Fruit fly (Drosophila melanogaster) S2 (cell line): ENCODE data around the gene CG13766.

ENCODE experiments used
- CG8478 ChIP-seq: fragments of >200 bp; optimal IDR thresholded peaks from 2 replicates; lab custom pipeline; 2018
- CTCF ChIP-seq, 2 experiments: fragments of >200 bp; optimal IDR thresholded peaks; 2 replicates each; lab custom pipeline; 2018

CG13766 gene

dm6 chr2L:6531985-6532699, 33.8 kb downstream of the CG13766 start:
- TF ChIP-seq CTCF (optimal IDR thresholded peaks at IDR 0.05; lab: Kevin White, UChicago) (no peak), CG8478 (lab: Kevin White, UChicago) (no peak)

DNA sequence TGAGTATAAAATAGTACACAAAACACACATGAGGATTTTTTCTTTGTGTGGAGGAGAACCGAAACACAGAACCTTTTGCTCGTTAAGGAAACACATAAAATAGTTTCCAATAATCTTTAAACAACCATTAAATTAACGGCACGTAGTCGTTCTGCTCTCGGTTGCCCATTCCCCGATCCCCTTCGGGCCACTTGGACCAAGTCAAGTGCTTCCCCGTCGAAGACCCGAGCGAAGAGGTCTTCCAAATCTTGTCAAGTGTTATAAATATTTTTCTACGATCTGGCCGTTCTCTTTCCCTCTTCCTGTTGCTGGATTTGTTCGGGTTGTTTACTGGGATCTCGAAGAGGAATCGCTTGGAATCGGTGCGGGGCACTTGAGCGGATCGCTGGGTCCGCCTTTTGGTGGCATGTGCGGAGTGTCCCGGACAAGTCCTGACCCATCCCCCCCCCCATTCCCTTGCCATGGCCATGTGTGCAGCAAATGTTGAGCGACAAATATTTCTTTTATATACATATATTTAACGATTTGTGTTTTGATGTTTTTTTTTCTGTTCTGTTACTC, 34.9 kb downstream of the CG13766 start:
- TF ChIP-seq CTCF (optimal IDR thresholded peaks at IDR 0.05; lab: Kevin White, UChicago) (no peak), CG8478 (lab: Kevin White, UChicago) (no peak)

DNA sequence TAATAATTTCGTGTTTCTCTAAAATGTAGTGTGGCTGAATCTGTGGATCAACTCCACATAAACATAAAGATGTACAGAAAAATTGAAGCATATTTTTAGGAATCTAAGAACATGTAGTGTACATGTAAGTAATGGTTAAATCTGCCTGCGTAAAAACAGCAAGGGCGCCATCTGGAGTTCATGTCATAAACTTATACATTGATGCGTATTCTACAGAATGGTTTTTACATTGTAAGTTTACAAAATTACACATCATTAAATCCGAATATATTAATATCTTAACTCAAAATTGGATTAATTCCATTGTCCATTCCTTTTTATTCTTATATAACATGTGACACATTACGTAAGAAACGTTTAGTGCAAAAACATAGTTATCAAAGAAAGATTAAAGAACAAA, 39.0 kb downstream of the CG13766 start:
- TF ChIP-seq CTCF (optimal IDR thresholded peaks at IDR 0.05; lab: Kevin White, UChicago): peak; percentile 93 to 95
- no peak for TF ChIP-seq CG8478 (lab: Kevin White, UChicago)
